Worm (Caenorhabditis elegans) whole organism, young adult: Measurements from ENCODE around the gene T06E4.21.

ENCODE experiments used
- D2030.7 ChIP-seq: fragments of 200-800 bp; sonication (Bioruptor generic); IDR thresholded peaks from 2 replicates; pipeline ENCODE4 v1.3.6; 2022; ENCODE audit warnings: missing genetic modification reagents, missing genetic modification characterization, missing compliant biosample characterization
- F33H1.4 ChIP-seq: fragments of 200-800 bp; sonication (Bioruptor generic); IDR thresholded peaks from 2 replicates; pipeline ENCODE4 v1.3.6; 2022; ENCODE audit warnings: missing genetic modification reagents, missing genetic modification characterization, missing compliant biosample characterization
- F37B4.10 ChIP-seq: fragments of 200-800 bp; sonication (Bioruptor generic); IDR thresholded peaks from 2 replicates; pipeline ENCODE4 v1.3.6; 2022; ENCODE audit warnings: missing genetic modification characterization, missing compliant biosample characterization
- F57A8.1 ChIP-seq: fragments of 200-800 bp; sonication (Bioruptor generic); optimal IDR thresholded peaks from 2 replicates; lab custom pipeline; 2018; ENCODE audit warnings: mild to moderate bottlenecking, missing genetic modification characterization, moderate library complexity, missing compliant biosample characterization
- K11D2.4 ChIP-seq: fragments of 200-800 bp; sonication (Bioruptor generic); IDR thresholded peaks from 2 replicates; pipeline ENCODE4 v1.3.6; 2022; ENCODE audit warnings: missing genetic modification reagents, missing genetic modification characterization, missing compliant biosample characterization
- T26A5.8 ChIP-seq: sonication (generic microtip); optimal IDR thresholded peaks from 2 replicates; lab custom pipeline; 2016; ENCODE audit warnings: missing genetic modification characterization, missing compliant biosample characterization
- Y53F4B.3 ChIP-seq: fragments of 200-800 bp; sonication (Bioruptor generic); IDR thresholded peaks from 2 replicates; pipeline ENCODE4 v1.3.6; 2022; ENCODE audit warnings: missing genetic modification reagents, missing genetic modification characterization, missing compliant biosample characterization
- Y95B8A.8 ChIP-seq: fragments of 200-800 bp; sonication (Bioruptor generic); IDR thresholded peaks from 2 replicates; pipeline ENCODE4 v1.3.6; 2022; ENCODE audit warnings: missing genetic modification reagents, missing genetic modification characterization, missing compliant biosample characterization
- aptf-2 ChIP-seq: fragments of 200-800 bp; sonication (Bioruptor generic); conservative IDR thresholded peaks from 2 replicates; pipeline ENCODE4 v1.3.6; 2022; ENCODE audit warnings: missing genetic modification reagents, missing genetic modification characterization, missing compliant biosample characterization
- aptf-3 ChIP-seq: fragments of 200-800 bp; sonication (Bioruptor generic); IDR thresholded peaks from 2 replicates; pipeline ENCODE4 v1.3.6; 2022; ENCODE audit warnings: missing genetic modification characterization, missing compliant biosample characterization
- atf-7 ChIP-seq: sonication (generic microtip); optimal IDR thresholded peaks from 2 replicates; lab custom pipeline; 2017; ENCODE audit warnings: mild to moderate bottlenecking, missing genetic modification characterization, missing compliant biosample characterization
- attf-5 ChIP-seq: fragments of 200-800 bp; sonication (Bioruptor generic); optimal IDR thresholded peaks from 2 replicates; lab custom pipeline; 2018; ENCODE audit warnings: mild to moderate bottlenecking, missing genetic modification characterization, missing compliant biosample characterization
- bed-1 ChIP-seq: fragments of 200-800 bp; sonication (Bioruptor generic); IDR thresholded peaks from 2 replicates; pipeline ENCODE4 v1.3.6; 2022; ENCODE audit warnings: missing genetic modification reagents, missing genetic modification characterization, missing compliant biosample characterization
- cebp-2 ChIP-seq: fragments of 200-800 bp; sonication (Bioruptor generic); IDR thresholded peaks from 2 replicates; pipeline ENCODE4 v1.3.6; 2022; ENCODE audit warnings: missing genetic modification characterization, missing compliant biosample characterization
- ceh-27 ChIP-seq: fragments of 200-800 bp; sonication (Bioruptor generic); optimal IDR thresholded peaks from 2 replicates; lab custom pipeline; 2018; ENCODE audit warnings: mild to moderate bottlenecking, missing genetic modification characterization, moderate library complexity, missing compliant biosample characterization
- ceh-79 ChIP-seq: sonication (generic microtip); optimal IDR thresholded peaks from 2 replicates; lab custom pipeline; 2017; ENCODE audit warnings: mild to moderate bottlenecking, missing genetic modification characterization, missing compliant biosample characterization
- dox-1 ChIP-seq: fragments of 200-800 bp; sonication (Bioruptor generic); IDR thresholded peaks from 2 replicates; pipeline ENCODE4 v1.3.6; 2022; ENCODE audit warnings: missing genetic modification reagents, missing genetic modification characterization, missing compliant biosample characterization
- dpff-1 ChIP-seq: sonication (generic microtip); optimal IDR thresholded peaks from 2 replicates; lab custom pipeline; 2017; ENCODE audit warnings: mild to moderate bottlenecking, missing genetic modification characterization, missing compliant biosample characterization
- dpl-1 ChIP-seq: fragments of 150-350 bp; optimal IDR thresholded peaks from 2 replicates; lab custom pipeline; 2014; ENCODE audit warnings: missing biosample characterization, missing genetic modification reagents, missing genetic modification characterization
- efl-1 ChIP-seq: fragments of 150-350 bp; optimal IDR thresholded peaks from 2 replicates; lab custom pipeline; 2014; ENCODE audit warnings: missing biosample characterization, missing genetic modification reagents, missing genetic modification characterization
- egl-18 ChIP-seq: fragments of 200-800 bp; sonication (Bioruptor generic); IDR thresholded peaks from 2 replicates; pipeline ENCODE4 v1.3.6; 2022; ENCODE audit warnings: missing genetic modification reagents, missing genetic modification characterization, missing compliant biosample characterization
- egrh-3 ChIP-seq: fragments of 200-800 bp; sonication (Bioruptor generic); IDR thresholded peaks from 2 replicates; pipeline ENCODE4 v1.3.6; 2022; ENCODE audit warnings: missing genetic modification reagents, missing genetic modification characterization, missing compliant biosample characterization
- gei-17 ChIP-seq: fragments of 200-800 bp; sonication (Bioruptor generic); optimal IDR thresholded peaks from 2 replicates; lab custom pipeline; 2018; ENCODE audit warnings: mild to moderate bottlenecking, missing genetic modification characterization, missing compliant biosample characterization
- hmg-1.2 ChIP-seq: fragments of 200-800 bp; sonication (Bioruptor generic); IDR thresholded peaks from 2 replicates; pipeline ENCODE4 v1.3.6; 2022; ENCODE audit warnings: missing genetic modification reagents, missing genetic modification characterization, missing compliant biosample characterization
- hmg-20 ChIP-seq: fragments of 200-800 bp; sonication (Bioruptor generic); IDR thresholded peaks from 2 replicates; pipeline ENCODE4 v1.3.6; 2022; ENCODE audit warnings: missing genetic modification reagents, missing genetic modification characterization, missing compliant biosample characterization
- hrde-1 ChIP-seq: sonication (generic microtip); optimal IDR thresholded peaks from 2 replicates; lab custom pipeline; 2016; ENCODE audit warnings: missing genetic modification characterization, mild to moderate bottlenecking, missing compliant biosample characterization, moderate library complexity, missing genotype, missing genetic modification reagents, borderline replicate concordance
- let-607 ChIP-seq, 2 experiments: fragments of 200-800 bp in 1 of 2; sonication (Bioruptor generic) in 1 of 2; sonication (generic microtip) in 1 of 2; optimal IDR thresholded peaks; 2 replicates each; lab custom pipeline; 2016 to 2018; ENCODE audit warnings: mild to moderate bottlenecking in 2 of 2, missing compliant biosample characterization in 2 of 2, missing genetic modification characterization in 2 of 2, moderate library complexity in 2 of 2, missing genotype in 1 of 2
- lin-26 ChIP-seq: fragments of 200-800 bp; sonication (Bioruptor generic); IDR thresholded peaks from 2 replicates; pipeline ENCODE4 v1.3.6; 2022; ENCODE audit warnings: missing genetic modification reagents, missing genetic modification characterization, missing compliant biosample characterization
- lin-35 ChIP-seq, 3 experiments: fragments of 150-350 bp in 2 of 3; sonication (generic microtip) in 1 of 3; optimal IDR thresholded peaks; 2 replicates each; lab custom pipeline; 2014 to 2018; ENCODE audit warnings: missing biosample characterization in 3 of 3, missing genetic modification characterization in 3 of 3, missing genetic modification reagents in 3 of 3
- lin-54 ChIP-seq: fragments of 200-800 bp; sonication (Bioruptor generic); optimal IDR thresholded peaks from 2 replicates; lab custom pipeline; 2018; ENCODE audit warnings: mild to moderate bottlenecking, missing genetic modification characterization, missing compliant biosample characterization
- lir-1 ChIP-seq: fragments of 200-800 bp; sonication (Bioruptor generic); conservative IDR thresholded peaks from 2 replicates; pipeline ENCODE4 v1.3.6; 2022; ENCODE audit warnings: missing genetic modification reagents, missing genetic modification characterization, missing compliant biosample characterization
- lsl-1 ChIP-seq: fragments of 200-800 bp; sonication (Bioruptor generic); optimal IDR thresholded peaks from 2 replicates; lab custom pipeline; 2018; ENCODE audit warnings: mild to moderate bottlenecking, missing genetic modification characterization, moderate library complexity, missing compliant biosample characterization
- madf-6 ChIP-seq: fragments of 200-800 bp; sonication (Bioruptor generic); IDR thresholded peaks from 2 replicates; pipeline ENCODE4 v1.3.6; 2022; ENCODE audit warnings: missing genetic modification reagents, missing genetic modification characterization, missing compliant biosample characterization
- mcd-1 ChIP-seq: fragments of 200-800 bp; sonication (Bioruptor generic); IDR thresholded peaks from 2 replicates; pipeline ENCODE4 v1.3.6; 2022; ENCODE audit warnings: missing genetic modification reagents, missing genetic modification characterization, missing compliant biosample characterization
- mel-28 ChIP-seq: sonication (generic microtip); optimal IDR thresholded peaks from 2 replicates; lab custom pipeline; 2016; ENCODE audit warnings: borderline replicate concordance, mild to moderate bottlenecking, missing genetic modification characterization, missing compliant biosample characterization
- nfya-2 ChIP-seq: fragments of 200-800 bp; sonication (Bioruptor generic); IDR thresholded peaks from 2 replicates; pipeline ENCODE4 v1.3.6; 2022; ENCODE audit warnings: missing genetic modification reagents, missing genetic modification characterization, missing compliant biosample characterization
- nfyb-1 ChIP-seq: fragments of 200-800 bp; sonication (Bioruptor generic); IDR thresholded peaks from 2 replicates; pipeline ENCODE4 v1.3.6; 2022; ENCODE audit warnings: missing genetic modification reagents, missing genetic modification characterization, missing compliant biosample characterization
- nhr-27 ChIP-seq: fragments of 200-800 bp; sonication (Bioruptor generic); optimal IDR thresholded peaks from 2 replicates; lab custom pipeline; 2018; ENCODE audit warnings: mild to moderate bottlenecking, missing genetic modification characterization, moderate library complexity, missing compliant biosample characterization
- rpc-1 ChIP-seq, 2 experiments: fragments of 150-350 bp in 1 of 2; sonication (generic microtip) in 1 of 2; optimal IDR thresholded peaks; 2 replicates each; lab custom pipeline; 2014 to 2018; ENCODE audit warnings: missing biosample characterization in 1 of 2, missing genetic modification characterization in 1 of 2, missing genetic modification reagents in 1 of 2, missing genotype in 1 of 2
- tlf-1 ChIP-seq: fragments of 200-800 bp; sonication (Bioruptor generic); optimal IDR thresholded peaks from 2 replicates; lab custom pipeline; 2018; ENCODE audit warnings: mild to moderate bottlenecking, missing genetic modification characterization, missing compliant biosample characterization
- xnd-1 ChIP-seq: sonication (generic microtip); optimal IDR thresholded peaks from 2 replicates; lab custom pipeline; 2016; ENCODE audit warnings: missing genotype, missing genetic modification reagents, missing genetic modification characterization, missing compliant biosample characterization
- zim-3 ChIP-seq: sonication (generic microtip); optimal IDR thresholded peaks from 2 replicates; lab custom pipeline; 2017; ENCODE audit warnings: mild to moderate bottlenecking, missing genetic modification characterization, moderate library complexity, missing compliant biosample characterization
- ztf-26 ChIP-seq: sonication (generic microtip); optimal IDR thresholded peaks from 2 replicates; lab custom pipeline; 2017; ENCODE audit warnings: missing genetic modification characterization, missing compliant biosample characterization
- ztf-6 ChIP-seq: fragments of 200-800 bp; sonication (Bioruptor generic); IDR thresholded peaks from 2 replicates; pipeline ENCODE4 v1.3.6; 2022; ENCODE audit warnings: missing genetic modification reagents, missing genetic modification characterization, missing compliant biosample characterization

Gene T06E4.21

ce11 chrV:9630944-9631343 is 20.4 kb upstream of the T06E4.21 start, which contains the start of gene T06E4.5:
Gene T06E4.5 (plus strand): TSS chrV:9631244.
- no peak for TF ChIP-seq Y95B8A.8

DNA sequence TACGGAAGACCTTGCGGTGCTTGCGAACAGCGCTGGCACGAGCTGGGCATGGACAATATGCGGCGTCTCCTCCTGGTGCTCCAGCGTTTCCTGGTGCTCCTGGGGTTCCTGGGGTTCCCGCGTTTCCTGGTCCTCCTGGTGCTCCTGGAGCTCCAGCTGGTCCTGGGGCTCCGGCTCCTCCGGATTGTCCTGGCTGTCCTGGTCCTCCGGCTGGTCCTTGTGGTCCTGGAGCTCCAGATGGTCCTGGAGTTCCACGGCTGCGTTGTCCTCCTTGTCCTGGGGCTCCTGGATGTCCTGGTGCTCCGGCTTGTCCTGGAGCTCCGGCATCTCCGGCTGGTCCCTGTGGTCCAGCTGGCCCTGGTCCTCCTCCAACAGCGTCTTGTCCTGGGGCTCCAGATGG is 19.0 kb upstream of the T06E4.21 start:
- TF ChIP-seq lin-54 (GFP tag; lab: Kevin White, UChicago) = no peak
- peak; percentile 97 for TF ChIP-seq egrh-3 (GFP tag; lab: Robert Waterston, UW)
- peak; percentile 82; the same call in 1 of the 2 replicates for TF ChIP-seq F37B4.10 (GFP tag; lab: Robert Waterston, UW)
- peak; percentile 34; the same call in 1 of the 2 replicates for TF ChIP-seq mcd-1 (GFP tag; lab: Robert Waterston, UW)
- TF ChIP-seq hrde-1 = no peak
- TF ChIP-seq dox-1 = 0 out of 2 replicates have a peak, but pooled peaks have one; percentile 17

- TF ChIP-seq zim-3 (tag; lab: Kevin White, UChicago) (no peak), hmg-20 (GFP tag; lab: Robert Waterston, UW) (no peak), F57A8.1 (GFP tag; lab: Kevin White, UChicago) (no peak), bed-1 (GFP tag; lab: Robert Waterston, UW) (no peak), ceh-79 (tag; lab: Kevin White, UChicago) (no peak), lin-35 (GFP tag; optimal IDR thresholded peaks at IDR 0.05; lab: Kevin White, UChicago) (no peak), lin-26 (GFP tag; lab: Robert Waterston, UW) (no peak), aptf-3 (GFP tag; lab: Robert Waterston, UW) (no peak), nhr-27 (tag; lab: Kevin White, UChicago) (no peak), atf-7 (tag; lab: Kevin White, UChicago) (no peak), F33H1.4 (GFP tag; lab: Robert Waterston, UW) (no peak), xnd-1 (no peak), let-607 (tag; optimal IDR thresholded peaks at IDR 0.05; lab: Kevin White, UChicago) (no peak), dpff-1 (tag; lab: Kevin White, UChicago) (no peak)
- TF ChIP-seq, all 124 proteins: peak for 0
Observed at ce11 chrV:9633313-9633712, 18.1 kb upstream of the T06E4.21 start, which contains the start of gene col-147. Gene col-147 (minus strand): TSS chrV:9633338.

DNA sequence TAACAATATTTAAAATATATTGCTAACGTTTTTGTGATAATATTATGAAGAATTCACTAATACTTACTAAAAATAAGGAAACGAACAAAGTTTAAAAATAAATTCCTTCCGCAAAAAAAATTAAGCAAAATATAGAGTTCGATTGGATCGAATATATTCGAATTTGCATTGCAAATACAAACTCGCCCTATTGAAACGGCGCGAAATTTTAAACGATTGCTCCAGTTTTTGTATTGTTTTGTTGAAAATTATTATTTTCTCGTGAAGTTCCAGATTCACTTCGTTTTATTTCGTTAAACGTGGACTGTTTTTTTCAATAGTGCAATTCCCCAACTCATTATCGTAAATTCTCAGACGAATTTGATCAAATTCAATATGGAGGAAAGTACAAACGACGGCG is 5.9 kb upstream of the T06E4.21 start, which contains the start of the genes atl-1 and hcp-2:
Gene atl-1, minus strand, starts transcription at position 89 of the 400 bp plus-strand sequence.
Gene hcp-2, plus strand, starts transcription at position 353 of the 400 bp plus-strand sequence.
- TF ChIP-seq dpff-1 (tag; lab: Kevin White, UChicago) = no peak
- no peak for TF ChIP-seq K11D2.4
- TF ChIP-seq lin-54 (GFP tag; lab: Kevin White, UChicago) = peak; percentile 3
- no peak for TF ChIP-seq gei-17 (GFP tag; lab: Kevin White, UChicago)
- no peak for TF ChIP-seq egl-18 (GFP tag; lab: Robert Waterston, UW)
- TF ChIP-seq hmg-1.2 (GFP tag; lab: Robert Waterston, UW) = no peak
- TF ChIP-seq ceh-27 (GFP tag; lab: Kevin White, UChicago) = no peak
- TF ChIP-seq aptf-3 (GFP tag; lab: Robert Waterston, UW) = no peak
- TF ChIP-seq nfyb-1 (GFP tag; lab: Robert Waterston, UW) = no peak
- no peak for TF ChIP-seq cebp-2 (GFP tag; lab: Robert Waterston, UW)
- TF ChIP-seq efl-1 (GFP tag; lab: Kevin White, UChicago) = peak; percentile 74
- no peak for TF ChIP-seq ztf-6 (GFP tag; lab: Robert Waterston, UW)
- no peak for TF ChIP-seq mel-28
- 0 out of 2 replicates have a peak, but pooled peaks have one; percentile 14 for TF ChIP-seq D2030.7 (GFP tag; lab: Robert Waterston, UW)
- no peak for TF ChIP-seq aptf-2 (GFP tag; lab: Robert Waterston, UW)
- TF ChIP-seq nfya-2 = no peak
- TF ChIP-seq Y53F4B.3 = no peak
- TF ChIP-seq ztf-26 = no peak
- no peak for TF ChIP-seq attf-5 (GFP tag; lab: Kevin White, UChicago)
- peak; percentile 26 for TF ChIP-seq lsl-1 (GFP tag; lab: Kevin White, UChicago)
- peak; percentile 48; the same call in 1 of the 2 replicates for TF ChIP-seq madf-6 (GFP tag; lab: Robert Waterston, UW)
- no peak for TF ChIP-seq F57A8.1 (GFP tag; lab: Kevin White, UChicago)
- peak; percentile 34 for TF ChIP-seq dpl-1 (GFP tag; lab: Kevin White, UChicago)
- no peak for TF ChIP-seq tlf-1 (GFP tag; lab: Kevin White, UChicago)
- TF ChIP-seq T26A5.8 (tag; lab: Kevin White, UChicago) = no peak
- no peak for TF ChIP-seq rpc-1 (optimal IDR thresholded peaks at IDR 0.05; lab: Kevin White, UChicago)
- no peak for TF ChIP-seq rpc-1 (tag; optimal IDR thresholded peaks at IDR 0.05; lab: Kevin White, UChicago)
- no peak for TF ChIP-seq lir-1 (GFP tag; lab: Robert Waterston, UW)
- TF ChIP-seq, all 124 proteins: peak for 6
